Fruit fly (Drosophila melanogaster): ENCODE data around the gene CG13311.

DNA sequence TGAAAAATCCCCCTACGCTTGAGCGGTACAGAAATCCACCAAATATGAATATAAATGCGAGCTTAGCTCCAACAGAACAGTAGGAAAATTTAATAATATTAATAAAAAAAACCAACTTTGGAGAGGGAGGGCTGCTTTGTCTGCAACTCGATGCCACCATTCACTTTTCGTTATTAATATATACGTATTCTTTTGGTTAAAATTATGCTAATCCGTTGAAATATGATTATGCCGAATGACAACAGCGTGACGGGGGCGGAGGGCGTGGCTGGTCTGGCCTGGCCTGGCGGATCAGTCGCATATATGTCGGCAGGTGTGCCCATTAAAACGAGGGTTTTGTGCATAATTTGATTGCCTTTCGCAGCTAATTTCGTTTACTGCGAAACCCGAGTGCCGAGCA is 33.5 kb upstream of the CG13311 start:
- TF ChIP-seq pan (optimal IDR thresholded peaks at IDR 0.05) (no peak), Dll (optimal IDR thresholded peaks at IDR 0.05) (no peak), CG8478 (optimal IDR thresholded peaks at IDR 0.05) (no peak), EcR (GFP tag; optimal IDR thresholded peaks at IDR 0.05) (no peak), psq (optimal IDR thresholded peaks at IDR 0.05) (no peak), usp (GFP tag; optimal IDR thresholded peaks at IDR 0.05) (no peak)
